Worm (Caenorhabditis elegans) whole organism, L4/young adult: Measurements from ENCODE around the gene ufl-1.

Experiments
- W03F9.2 ChIP-seq: fragments of 150-350 bp; optimal IDR thresholded peaks from 2 replicates; lab custom pipeline; 2014; ENCODE audit warnings: missing biosample characterization, missing genetic modification characterization
- him-1 ChIP-seq: sonication (generic microtip); optimal IDR thresholded peaks from 2 replicates; lab custom pipeline; 2016; ENCODE audit warnings: missing genotype, missing genetic modification reagents, missing genetic modification characterization, missing compliant biosample characterization

DNA sequence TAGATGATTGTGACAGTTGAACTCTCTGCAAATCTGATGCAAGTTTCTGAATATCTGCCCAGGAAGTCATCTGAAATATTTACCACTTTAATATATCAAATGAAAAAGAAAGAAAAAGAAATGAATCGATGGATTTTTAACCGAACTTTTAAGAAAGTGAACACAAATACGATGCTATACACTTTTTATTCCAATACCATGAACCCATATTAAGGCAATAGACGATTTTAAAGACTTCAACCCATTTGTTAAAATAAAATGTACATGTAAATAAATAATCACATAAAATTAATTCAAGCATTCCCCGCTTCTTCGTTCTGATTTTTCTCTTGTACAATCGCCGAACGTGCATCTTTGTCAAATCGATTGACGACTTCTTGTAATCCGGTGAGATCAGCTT is at the start of gene ufl-1:
- no peak for TF ChIP-seq him-1 (tag; lab: Kevin White, UChicago)
- no peak for TF ChIP-seq W03F9.2 (tag; lab: Kevin White, UChicago)
